Fruit fly (Drosophila melanogaster): ENCODE data around the gene CG4860.

Gene CG4860

DNA sequence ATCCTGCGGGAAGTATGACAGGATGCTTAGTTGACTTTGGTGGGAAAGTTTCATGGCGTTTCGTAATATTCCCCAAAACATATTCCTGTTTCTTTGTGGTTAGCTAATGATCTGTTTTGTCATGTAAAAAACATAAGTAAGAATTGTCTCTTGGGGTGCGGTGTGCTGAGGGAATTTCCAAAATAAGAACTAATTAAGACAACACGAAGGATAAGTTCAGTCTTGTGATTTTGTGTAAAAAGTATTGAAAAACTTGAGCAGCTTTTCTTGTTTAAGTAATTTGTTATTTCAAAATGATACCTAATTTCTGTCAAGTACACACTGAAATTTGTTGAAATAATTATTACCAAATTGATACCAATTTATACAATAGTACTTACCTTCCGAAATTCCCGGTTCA lies 32.6 kb upstream of the CG4860 start, which contains the start of gene CG3942:
Gene CG3942, plus strand, starts transcription at position 301 of the 400 bp plus-strand sequence.
- no peak for TF ChIP-seq CG14014 (GFP tag; IDR thresholded peaks at IDR 0.05)
- TF ChIP-seq CG11085 (GFP tag; IDR thresholded peaks at IDR 0.05), result no peak
- no peak for TF ChIP-seq crol (GFP tag; IDR thresholded peaks at IDR 0.05)
- TF ChIP-seq az2 (GFP tag; optimal IDR thresholded peaks at IDR 0.05), result no peak
- TF ChIP-seq CG32532 (GFP tag; IDR thresholded peaks at IDR 0.05), result no peak
- TF ChIP-seq CG3163 (GFP tag; optimal IDR thresholded peaks at IDR 0.05), result no peak
- no peak for TF ChIP-seq Stat92E (GFP tag; optimal IDR thresholded peaks at IDR 0.05)
- no peak for TF ChIP-seq trem (tag; optimal IDR thresholded peaks at IDR 0.05)
- TF ChIP-seq CG16779 (GFP tag; IDR thresholded peaks at IDR 0.05), result no peak
- TF ChIP-seq pfk (GFP tag; optimal IDR thresholded peaks at IDR 0.05), result no peak
- TF ChIP-seq CG10959 (GFP tag; IDR thresholded peaks at IDR 0.05), result no peak

dm6 chr3R:12252457-12253065 lies 31.3 kb upstream of the CG4860 start:
- peak in 1 of 2 experiments; percentile 77 for TF ChIP-seq insv (GFP tag; optimal IDR thresholded peaks at IDR 0.05)
- TF ChIP-seq stc (GFP tag; IDR thresholded peaks at IDR 0.05), result no peak
- TF ChIP-seq gcm (GFP tag; optimal IDR thresholded peaks at IDR 0.05), result no peak
- no peak for TF ChIP-seq Neu2 (GFP tag; optimal IDR thresholded peaks at IDR 0.05; ENCODE audit: borderline replicate concordance)
- TF ChIP-seq Kr (GFP tag; optimal IDR thresholded peaks at IDR 0.05), result peak; percentile 80
- no peak for TF ChIP-seq hth (optimal IDR thresholded peaks at IDR 0.05)
- peak; percentile 59 for TF ChIP-seq ac (GFP tag; optimal IDR thresholded peaks at IDR 0.05)
- peak; percentile 62 for TF ChIP-seq zen (tag; optimal IDR thresholded peaks at IDR 0.05)
- TF ChIP-seq Atf-2 (GFP tag; optimal IDR thresholded peaks at IDR 0.05), result no peak
- TF ChIP-seq her (GFP tag; optimal IDR thresholded peaks at IDR 0.05), result no peak
- no peak for TF ChIP-seq CG17361 (GFP tag; IDR thresholded peaks at IDR 0.05)
- TF ChIP-seq crc (GFP tag; optimal IDR thresholded peaks at IDR 0.05), result no peak
- peak; percentile 90 for TF ChIP-seq twi (tag; optimal IDR thresholded peaks at IDR 0.05)
- TF ChIP-seq Awh (GFP tag; IDR thresholded peaks at IDR 0.05), result no peak
- TF ChIP-seq Tbp (GFP tag; optimal IDR thresholded peaks at IDR 0.05), result no peak
- TF ChIP-seq nmo (GFP tag; optimal IDR thresholded peaks at IDR 0.05), result no peak
- no peak for TF ChIP-seq vnd (GFP tag; IDR thresholded peaks at IDR 0.05; ENCODE audit: partially characterized antibody)
- TF ChIP-seq D (optimal IDR thresholded peaks at IDR 0.05), result peak; percentile 92
- no peak for TF ChIP-seq D (GFP tag; optimal IDR thresholded peaks at IDR 0.05)
- peak in 1 of 2 experiments; percentile 100 for TF ChIP-seq tll (GFP tag; optimal IDR thresholded peaks at IDR 0.05)
- TF ChIP-seq tna (GFP tag; IDR thresholded peaks at IDR 0.05; ENCODE audit: partially characterized antibody), result no peak
- no peak for TF ChIP-seq E2f1 (GFP tag; IDR thresholded peaks at IDR 0.05)
- TF ChIP-seq HLH3B (GFP tag; IDR thresholded peaks at IDR 0.05), result no peak
- no peak for TF ChIP-seq CG7745 (tag; optimal IDR thresholded peaks at IDR 0.05)
- TF ChIP-seq wor (GFP tag; IDR thresholded peaks at IDR 0.05), result no peak
- TF ChIP-seq CG11456 (GFP tag; IDR thresholded peaks at IDR 0.05), result no peak
- peak; percentile 80 for TF ChIP-seq cad (GFP tag; optimal IDR thresholded peaks at IDR 0.05)
- no peak for TF ChIP-seq CG3726 (GFP tag; IDR thresholded peaks at IDR 0.05)
- TF ChIP-seq pan (optimal IDR thresholded peaks at IDR 0.05), result no peak
- TF ChIP-seq pan (GFP tag; optimal IDR thresholded peaks at IDR 0.05 in 1 of 2, IDR thresholded peaks at IDR 0.05 in 1 of 2), result no peak
- TF ChIP-seq ara (GFP tag; IDR thresholded peaks at IDR 0.05), result 0 out of 2 replicates have a peak, but pooled peaks have one; percentile 16
- no peak for TF ChIP-seq CG9797 (GFP tag; optimal IDR thresholded peaks at IDR 0.05)
- peak; percentile 90 for TF ChIP-seq CG15479 (GFP tag; optimal IDR thresholded peaks at IDR 0.05)
- TF ChIP-seq btn (GFP tag; optimal IDR thresholded peaks at IDR 0.05), result no peak
- TF ChIP-seq lilli (GFP tag; optimal IDR thresholded peaks at IDR 0.05), result no peak
- TF ChIP-seq Side (GFP tag; optimal IDR thresholded peaks at IDR 0.05), result no peak

Data from whole organism, embryonic.